Fruit fly (Drosophila melanogaster) whole organism, wandering third instar larva: ENCODE measurements around the gene CG13096.
A peak's percentile ranks its signal among the peaks of the same experiment; 100 is the strongest.

Experiments
- CG32264 ChIP-seq: fragments of 200-800 bp; sonication (Bioruptor generic); optimal IDR thresholded peaks from 2 replicates; lab custom pipeline; 2016; ENCODE audit warnings: missing biosample characterization, missing genetic modification characterization
- Dfd ChIP-seq: fragments of >200 bp; optimal IDR thresholded peaks from 2 replicates; lab custom pipeline; 2017; ENCODE audit warnings: missing biosample characterization, missing genetic modification characterization
- Dif ChIP-seq: fragments of 200-275, 200-300 bp; sonication (Bioruptor generic); optimal IDR thresholded peaks from 2 replicates; lab custom pipeline; 2018; ENCODE audit warnings: missing biosample characterization, missing genetic modification characterization; ENCODE audit not compliant: partially characterized antibody
- Myc ChIP-seq: fragments of >200 bp; optimal IDR thresholded peaks from 2 replicates; lab custom pipeline; 2017
- OdsH ChIP-seq: fragments of 200-800 bp; sonication (Bioruptor generic); optimal IDR thresholded peaks from 2 replicates; lab custom pipeline; 2016; ENCODE audit warnings: missing biosample characterization, mild to moderate bottlenecking, missing genetic modification characterization
- Sp1 ChIP-seq: fragments of 200-800 bp; sonication (Bioruptor generic); optimal IDR thresholded peaks from 3 replicates; lab custom pipeline; 2019; ENCODE audit warnings: missing biosample characterization, mild to moderate bottlenecking, missing genetic modification characterization, moderate library complexity
- br ChIP-seq: fragments of 200-800 bp; sonication (Bioruptor generic); optimal IDR thresholded peaks from 2 replicates; lab custom pipeline; 2016; ENCODE audit warnings: missing biosample characterization, missing genetic modification characterization
- h ChIP-seq: fragments of 200-800 bp; sonication (Bioruptor generic); optimal IDR thresholded peaks from 3 replicates; lab custom pipeline; 2016; ENCODE audit warnings: missing biosample characterization, mild to moderate bottlenecking, missing genetic modification characterization
- psq ChIP-seq: fragments of 200-800 bp; sonication (Bioruptor generic); optimal IDR thresholded peaks from 3 replicates; lab custom pipeline; 2017; ENCODE audit warnings: missing biosample characterization, mild to moderate bottlenecking, missing genetic modification characterization, moderate library complexity
- rgr ChIP-seq: fragments of 200-800 bp; sonication (Bioruptor generic); optimal IDR thresholded peaks from 3 replicates; lab custom pipeline; 2016; ENCODE audit warnings: missing biosample characterization, mild to moderate bottlenecking, missing genetic modification characterization
- sv ChIP-seq: fragments of 200-800 bp; sonication (Bioruptor generic); optimal IDR thresholded peaks from 3 replicates; lab custom pipeline; 2016; ENCODE audit warnings: missing biosample characterization, missing genetic modification characterization
- usp ChIP-seq: fragments of >200 bp; optimal IDR thresholded peaks from 2 replicates; lab custom pipeline; 2017; ENCODE audit warnings: missing biosample characterization, missing genetic modification characterization

DNA sequence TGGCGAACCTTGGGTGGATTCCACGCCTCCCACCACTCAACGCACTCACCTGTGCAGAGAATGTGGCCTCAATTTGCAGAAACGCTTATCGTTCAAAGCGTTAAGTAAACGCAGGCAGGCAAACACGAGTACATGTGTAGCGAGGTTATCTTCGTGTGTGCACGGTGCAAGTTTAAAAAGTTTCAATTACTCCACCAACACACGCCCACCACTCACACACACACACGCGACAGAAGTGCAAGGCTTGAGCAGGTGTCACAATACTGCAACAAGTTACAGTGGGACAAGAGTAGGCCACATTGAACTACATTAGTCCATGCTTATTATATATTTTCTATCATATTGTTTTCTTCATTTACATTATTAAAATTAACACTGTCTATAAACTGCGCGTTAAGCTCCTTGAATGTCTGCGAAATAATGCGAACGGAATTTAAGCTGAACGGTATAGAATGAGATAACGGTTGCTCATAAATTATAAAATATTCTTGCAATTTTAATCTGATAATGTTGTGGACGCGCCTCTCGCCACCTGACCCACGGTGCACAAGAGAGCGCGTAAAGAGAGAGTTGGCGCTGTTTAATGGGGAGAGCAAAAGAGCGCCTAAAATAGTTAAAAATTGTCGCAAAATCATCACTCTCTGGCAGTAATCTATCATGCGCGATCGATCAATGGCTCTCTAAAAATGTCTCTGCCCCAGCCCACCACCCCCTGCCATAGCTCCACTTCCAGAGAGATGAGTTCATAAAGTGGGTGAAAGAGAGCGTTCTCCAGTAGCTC lies 23.0 kb upstream of the CG13096 start:
- TF ChIP-seq Dfd (peak; percentile 71), Myc (lab: Kevin White, UChicago) (no peak), psq (GFP tag; lab: Kevin White, UChicago) (peak; percentile 83), Dif (GFP tag; lab: Kevin White, UChicago) (peak; percentile 80), Sp1 (peak; percentile 95), h (GFP tag; lab: Kevin White, UChicago) (peak; percentile 98), sv (GFP tag; lab: Kevin White, UChicago) (peak; percentile 77), br (GFP tag; lab: Kevin White, UChicago) (peak; percentile 97), CG32264 (GFP tag; lab: Kevin White, UChicago) (peak; percentile 83), rgr (GFP tag; lab: Kevin White, UChicago) (peak; percentile 95), OdsH (peak; percentile 95), usp (GFP tag; lab: Kevin White, UChicago) (no peak)
